Worm (Caenorhabditis elegans): ENCODE results near the gene K01A6.7.

Gene K01A6.7

ce11 chrIV:11697514-11697913 is 40.9 kb downstream of the K01A6.7 start:
- TF ChIP-seq unc-62 (GFP tag; optimal IDR thresholded peaks at IDR 0.05 in 1 of 2) (peak in 1 of 2 experiments; percentile 95), unc-62 (tag; optimal IDR thresholded peaks at IDR 0.05) (no peak), hmg-1.1 (GFP tag; IDR thresholded peaks at IDR 0.05) (no peak)

ce11 chrIV:11695634-11696033 is 42.7 kb downstream of the K01A6.7 start:
- TF ChIP-seq T20F7.1 (GFP tag; optimal IDR thresholded peaks at IDR 0.05): no peak
- no peak for TF ChIP-seq dve-1 (tag; optimal IDR thresholded peaks at IDR 0.05; ENCODE audit: insufficient read depth)
- no peak for TF ChIP-seq lin-1 (GFP tag; IDR thresholded peaks at IDR 0.05)
- TF ChIP-seq Y48G9A.11 (GFP tag; IDR thresholded peaks at IDR 0.05): 0 out of 2 replicates have a peak, but pooled peaks have one; percentile 50
- no peak for TF ChIP-seq nhr-10 (tag; optimal IDR thresholded peaks at IDR 0.05)
- TF ChIP-seq nhr-237 (tag; optimal IDR thresholded peaks at IDR 0.05): no peak
- TF ChIP-seq dmd-8 (GFP tag; IDR thresholded peaks at IDR 0.05): no peak
- no peak for TF ChIP-seq lin-29 (GFP tag; IDR thresholded peaks at IDR 0.05)
- TF ChIP-seq zag-1 (tag; optimal IDR thresholded peaks at IDR 0.05): no peak
- peak; percentile 28 for TF ChIP-seq aha-1 (tag)
- no peak for TF ChIP-seq Y105C5A.15 (GFP tag; IDR thresholded peaks at IDR 0.05)
- no peak for TF ChIP-seq snpc-4 (tag; optimal IDR thresholded peaks at IDR 0.05)
- TF ChIP-seq lin-38 (GFP tag; IDR thresholded peaks at IDR 0.05): peak; percentile 31; the same call in 1 of the 2 replicates
- TF ChIP-seq nhr-102 (tag; optimal IDR thresholded peaks at IDR 0.05): no peak
- TF ChIP-seq F44E2.7 (GFP tag; IDR thresholded peaks at IDR 0.05): no peak
- TF ChIP-seq snpc-1.2 (GFP tag; IDR thresholded peaks at IDR 0.05): peak; percentile 60; the same call in 1 of the 2 replicates
- TF ChIP-seq tag-97 (GFP tag; IDR thresholded peaks at IDR 0.05): no peak
- TF ChIP-seq egl-27 (tag; optimal IDR thresholded peaks at IDR 0.05): no peak
- TF ChIP-seq mxl-2 (GFP tag; conservative IDR thresholded peaks at IDR 0.05): no peak
- no peak for TF ChIP-seq dpl-1 (GFP tag; optimal IDR thresholded peaks at IDR 0.05)
- no peak for TF ChIP-seq lim-7 (GFP tag; IDR thresholded peaks at IDR 0.05)
- no peak for TF ChIP-seq pha-4 (GFP tag; IDR thresholded peaks at IDR 0.05)
- TF ChIP-seq pha-4 (tag; optimal IDR thresholded peaks at IDR 0.05): no peak
- TF ChIP-seq rbr-2 (tag; optimal IDR thresholded peaks at IDR 0.05): no peak
- TF ChIP-seq F49E8.2 (tag; optimal IDR thresholded peaks at IDR 0.05; ENCODE audit: borderline replicate concordance): peak; percentile 88
- no peak for TF ChIP-seq set-16 (GFP tag; IDR thresholded peaks at IDR 0.05)
- TF ChIP-seq unc-130 (GFP tag; optimal IDR thresholded peaks at IDR 0.05): peak; percentile 60

ce11 chrIV:11694143-11694542 is 44.2 kb downstream of the K01A6.7 start, which contains the start of gene ZK792.7:
Gene ZK792.7 (plus strand): TSS chrIV:11694443.
- TF ChIP-seq daf-8 (GFP tag; IDR thresholded peaks at IDR 0.05): no peak
- TF ChIP-seq sdz-12 (GFP tag; optimal IDR thresholded peaks at IDR 0.05): no peak
- no peak for TF ChIP-seq ceh-28 (tag; optimal IDR thresholded peaks at IDR 0.05)
- TF ChIP-seq ceh-82 (tag; optimal IDR thresholded peaks at IDR 0.05): no peak
- no peak for TF ChIP-seq T20F7.1 (GFP tag; optimal IDR thresholded peaks at IDR 0.05)
- TF ChIP-seq spr-3 (GFP tag; optimal IDR thresholded peaks at IDR 0.05): no peak
- TF ChIP-seq attf-4 (tag; optimal IDR thresholded peaks at IDR 0.05): no peak
- no peak for TF ChIP-seq hlh-11 (tag; optimal IDR thresholded peaks at IDR 0.05)
- no peak for TF ChIP-seq php-3 (GFP tag; IDR thresholded peaks at IDR 0.05)
- TF ChIP-seq ces-1 (GFP tag; optimal IDR thresholded peaks at IDR 0.05): no peak
- TF ChIP-seq zag-1 (tag; optimal IDR thresholded peaks at IDR 0.05): no peak
- TF ChIP-seq daf-19 (GFP tag; conservative IDR thresholded peaks at IDR 0.05): no peak
- TF ChIP-seq mxl-3 (GFP tag; optimal IDR thresholded peaks at IDR 0.05): no peak
- TF ChIP-seq D1046.2 (GFP tag; IDR thresholded peaks at IDR 0.05): no peak
- TF ChIP-seq F26F4.8 (GFP tag; conservative IDR thresholded peaks at IDR 0.05): no peak
- no peak for TF ChIP-seq mdl-1 (tag; optimal IDR thresholded peaks at IDR 0.05)
- no peak for TF ChIP-seq hlh-30 (tag; optimal IDR thresholded peaks at IDR 0.05; ENCODE audit: insufficient read depth)
- no peak for TF ChIP-seq daf-16 (GFP tag; optimal IDR thresholded peaks at IDR 0.05)
- no peak for TF ChIP-seq daf-16 (tag; optimal IDR thresholded peaks at IDR 0.05)
- TF ChIP-seq nhr-28 (tag; optimal IDR thresholded peaks at IDR 0.05): no peak
